Fruit fly (Drosophila melanogaster) whole organism, prepupa: ENCODE results near the gene CG10631.

ENCODE experiments used
- CG10669 ChIP-seq: fragments of 200-800 bp; sonication (Bioruptor generic); optimal IDR thresholded peaks from 3 replicates; lab custom pipeline; 2018; ENCODE audit warnings: missing biosample characterization, mild to moderate bottlenecking, missing genetic modification characterization, moderate library complexity
- CG11762 ChIP-seq: fragments of 200-800 bp; sonication (Bioruptor generic); optimal IDR thresholded peaks from 3 replicates; lab custom pipeline; 2016; ENCODE audit warnings: missing biosample characterization, missing genetic modification characterization; ENCODE audit not compliant: insufficient read depth
- CG15336 ChIP-seq: fragments of 200-800 bp; sonication (Bioruptor generic); IDR thresholded peaks from 2 replicates; pipeline ENCODE4 v1.3.6; 2022; ENCODE audit warnings: missing biosample characterization, missing genetic modification characterization
- CG32006 ChIP-seq: fragments of 200-800 bp; sonication (Bioruptor generic); optimal IDR thresholded peaks from 3 replicates; lab custom pipeline; 2017; ENCODE audit warnings: missing biosample characterization, mild to moderate bottlenecking, missing genetic modification characterization
- CG3919 ChIP-seq: fragments of 200-800 bp; sonication (Bioruptor generic); optimal IDR thresholded peaks from 3 replicates; lab custom pipeline; 2016; ENCODE audit warnings: missing biosample characterization, missing genetic modification characterization
- CG4318 ChIP-seq: fragments of 200-800 bp; sonication (Bioruptor generic); optimal IDR thresholded peaks from 3 replicates; lab custom pipeline; 2017; ENCODE audit warnings: missing biosample characterization, mild to moderate bottlenecking, missing genetic modification characterization
- CG6276 ChIP-seq: fragments of 200-800 bp; sonication (Bioruptor generic); optimal IDR thresholded peaks from 2 replicates; lab custom pipeline; 2017; ENCODE audit warnings: missing biosample characterization, mild to moderate bottlenecking, missing genetic modification characterization
- CG6792 ChIP-seq: fragments of 200-800 bp; sonication (Bioruptor generic); optimal IDR thresholded peaks from 3 replicates; lab custom pipeline; 2016; ENCODE audit warnings: missing biosample characterization, missing genetic modification characterization
- CG6808 ChIP-seq: fragments of 200-800 bp; sonication (Bioruptor generic); optimal IDR thresholded peaks from 3 replicates; lab custom pipeline; 2017; ENCODE audit warnings: missing biosample characterization, missing genetic modification characterization, mild to moderate bottlenecking, moderate library complexity, missing genetic modification reagents
- CG6854 ChIP-seq: fragments of 200-800 bp; sonication (Bioruptor generic); optimal IDR thresholded peaks from 2 replicates; lab custom pipeline; 2017; ENCODE audit warnings: missing biosample characterization, mild to moderate bottlenecking, missing genetic modification characterization
- CG7368 ChIP-seq: fragments of 200-800 bp; sonication (Bioruptor generic); optimal IDR thresholded peaks from 3 replicates; lab custom pipeline; 2016; ENCODE audit warnings: missing biosample characterization, missing genetic modification characterization
- CG8119 ChIP-seq: fragments of 200-800 bp; sonication (Bioruptor generic); IDR thresholded peaks from 3 replicates; pipeline ENCODE4 v1.3.6; 2022; ENCODE audit warnings: missing biosample characterization, missing genetic modification characterization
- CG8632 ChIP-seq: fragments of 200-800 bp; sonication (Bioruptor generic); optimal IDR thresholded peaks from 3 replicates; lab custom pipeline; 2016; ENCODE audit warnings: missing biosample characterization, missing genetic modification characterization
- CG9139 ChIP-seq: fragments of 200-800 bp; sonication (Bioruptor generic); optimal IDR thresholded peaks from 3 replicates; lab custom pipeline; 2017; ENCODE audit warnings: missing biosample characterization, mild to moderate bottlenecking, missing genetic modification characterization
- Eip75B ChIP-seq: fragments of 200-800 bp; sonication (Bioruptor generic); optimal IDR thresholded peaks from 3 replicates; lab custom pipeline; 2016; ENCODE audit warnings: missing biosample characterization, missing genetic modification characterization
- Eip78C ChIP-seq: fragments of 200-800 bp; sonication (Bioruptor generic); peaks from one replicate; lab custom pipeline; 2016; ENCODE audit warnings: missing biosample characterization, missing genetic modification characterization
- Ets21C ChIP-seq: fragments of 200-800 bp; sonication (Bioruptor generic); optimal IDR thresholded peaks from 3 replicates; lab custom pipeline; 2016; ENCODE audit warnings: missing biosample characterization, missing genetic modification characterization
- Ets96B ChIP-seq: fragments of 200-800 bp; optimal IDR thresholded peaks from 2 replicates; lab custom pipeline; 2019; ENCODE audit warnings: missing biosample characterization, mild to moderate bottlenecking, missing genetic modification characterization, moderate library complexity
- Gug ChIP-seq: fragments of 200-800 bp; sonication (Bioruptor generic); IDR thresholded peaks from 2 replicates; pipeline ENCODE4 v1.3.6; 2022; ENCODE audit warnings: missing biosample characterization, missing genetic modification characterization
- Hr38 ChIP-seq: sonication (Bioruptor generic); optimal IDR thresholded peaks from 2 replicates; lab custom pipeline; 2016; ENCODE audit warnings: missing biosample characterization, missing genetic modification characterization
- Hr4 ChIP-seq: fragments of 200-800 bp; sonication (Bioruptor generic); optimal IDR thresholded peaks from 3 replicates; lab custom pipeline; 2016; ENCODE audit warnings: missing biosample characterization, missing genetic modification characterization
- Sox14 ChIP-seq: fragments of 200-800 bp; sonication (Bioruptor generic); optimal IDR thresholded peaks from 3 replicates; lab custom pipeline; 2016; ENCODE audit warnings: missing biosample characterization, missing genetic modification characterization
- Sox15 ChIP-seq: fragments of 200-800 bp; sonication (Bioruptor generic); optimal IDR thresholded peaks from 3 replicates; lab custom pipeline; 2016; ENCODE audit warnings: missing biosample characterization, missing genetic modification characterization
- cyc ChIP-seq: fragments of 200-800 bp; sonication (Bioruptor generic); optimal IDR thresholded peaks from 3 replicates; lab custom pipeline; 2016; ENCODE audit warnings: missing biosample characterization, missing genetic modification characterization
- dsx ChIP-seq: fragments of 200-800 bp; optimal IDR thresholded peaks from 3 replicates; lab custom pipeline; 2019; ENCODE audit warnings: missing biosample characterization, mild to moderate bottlenecking, missing genetic modification characterization, moderate library complexity; ENCODE audit not compliant: poor library complexity, severe bottlenecking
- eg ChIP-seq: fragments of 200-800 bp; sonication (Bioruptor generic); IDR thresholded peaks from 3 replicates; pipeline ENCODE4 v1.3.6; 2022; ENCODE audit warnings: missing biosample characterization, missing genetic modification characterization
- fd59A ChIP-seq: fragments of 200-800 bp; sonication (Bioruptor generic); optimal IDR thresholded peaks from 2 replicates; lab custom pipeline; 2017; ENCODE audit warnings: missing biosample characterization, mild to moderate bottlenecking, missing genetic modification characterization, missing genetic modification reagents
- fkh ChIP-seq: fragments of 200-800 bp; sonication (Bioruptor generic); optimal IDR thresholded peaks from 3 replicates; lab custom pipeline; 2017; ENCODE audit warnings: missing biosample characterization, mild to moderate bottlenecking, missing genetic modification characterization, moderate library complexity
- net ChIP-seq: fragments of 200-800 bp; sonication (Bioruptor generic); optimal IDR thresholded peaks from 3 replicates; lab custom pipeline; 2016; ENCODE audit warnings: missing biosample characterization, missing genetic modification characterization
- pdm3 ChIP-seq: fragments of 200-800 bp; sonication (Bioruptor generic); optimal IDR thresholded peaks from 3 replicates; lab custom pipeline; 2016; ENCODE audit warnings: missing biosample characterization, missing genetic modification characterization
- salr ChIP-seq, 2 experiments: fragments of 200-800 bp; sonication (Bioruptor generic); optimal IDR thresholded peaks; 3 replicates each; lab custom pipeline; 2016 to 2018; ENCODE audit warnings: missing biosample characterization in 2 of 2, missing genetic modification characterization in 2 of 2, mild to moderate bottlenecking in 1 of 2
- svp ChIP-seq: fragments of 200-800 bp; sonication (Bioruptor generic); peaks from one replicate; lab custom pipeline; 2016; ENCODE audit warnings: missing biosample characterization, missing genetic modification characterization
- topi ChIP-seq: fragments of 200-800 bp; sonication (Bioruptor generic); optimal IDR thresholded peaks from 3 replicates; lab custom pipeline; 2016; ENCODE audit warnings: missing biosample characterization, missing genetic modification characterization
- vri ChIP-seq: fragments of 200-800 bp; sonication (Bioruptor generic); optimal IDR thresholded peaks from 3 replicates; lab custom pipeline; 2016; ENCODE audit warnings: missing biosample characterization, mild to moderate bottlenecking, missing genetic modification characterization

The CG10631 gene

dm6 chr2L:19769703-19770102, 13.0 kb upstream of the CG10631 start:
- TF ChIP-seq CG10669 (GFP tag; lab: Kevin White, UChicago) (no peak), cyc (GFP tag; lab: Kevin White, UChicago) (no peak), CG6854 (GFP tag; lab: Kevin White, UChicago) (no peak), Eip75B (no peak), CG6276 (no peak), CG7368 (GFP tag; lab: Kevin White, UChicago) (no peak), Eip78C (no peak), Gug (GFP tag; lab: Robert Waterston, UW) (no peak), CG4318 (GFP tag; lab: Kevin White, UChicago) (no peak), CG9139 (GFP tag; lab: Kevin White, UChicago) (no peak), pdm3 (no peak), net (GFP tag; lab: Kevin White, UChicago) (no peak), CG11762 (no peak), fd59A (GFP tag; lab: Kevin White, UChicago) (no peak), fkh (GFP tag; lab: Kevin White, UChicago) (no peak), CG8119 (GFP tag; lab: Robert Waterston, UW) (no peak), eg (no peak), dsx (GFP tag; lab: Kevin White, UChicago) (no peak)

- TF ChIP-seq topi (GFP tag; lab: Kevin White, UChicago) = no peak
- TF ChIP-seq CG11762 = no peak
- no peak for TF ChIP-seq CG15336
- TF ChIP-seq Sox14 (GFP tag; lab: Kevin White, UChicago) = no peak
- TF ChIP-seq Hr4 (GFP tag; lab: Kevin White, UChicago) = no peak
- TF ChIP-seq dsx (GFP tag; lab: Kevin White, UChicago) = no peak
- no peak for TF ChIP-seq CG6792 (GFP tag; lab: Kevin White, UChicago)
- no peak for TF ChIP-seq CG9139 (GFP tag; lab: Kevin White, UChicago)
- TF ChIP-seq Ets96B (tag; lab: Kevin White, UChicago) = no peak
- TF ChIP-seq svp (GFP tag; lab: Kevin White, UChicago) = no peak
- TF ChIP-seq, all 60 proteins: peak for 0
Measured at dm6 chr2L:19768967-19769366, 12.3 kb upstream of the CG10631 start, which contains the start of gene bsh. bsh (minus strand) TSS chr2L:19769067.

- TF ChIP-seq CG4318 (GFP tag; lab: Kevin White, UChicago) (no peak), Sox15 (GFP tag; lab: Kevin White, UChicago) (no peak), CG6276 (no peak), CG10669 (GFP tag; lab: Kevin White, UChicago) (no peak), CG3919 (GFP tag; lab: Kevin White, UChicago) (no peak), CG8632 (GFP tag; lab: Kevin White, UChicago) (no peak), CG6808 (GFP tag; lab: Kevin White, UChicago) (no peak), fd59A (GFP tag; lab: Kevin White, UChicago) (no peak), cyc (GFP tag; lab: Kevin White, UChicago) (no peak), CG8119 (GFP tag; lab: Robert Waterston, UW) (no peak), CG32006 (GFP tag; lab: Kevin White, UChicago) (no peak), Ets21C (no peak), Hr38 (GFP tag; lab: Kevin White, UChicago) (no peak)
Measured at dm6 chr2L:19765406-19765805, 8.7 kb upstream of the CG10631 start.

DNA sequence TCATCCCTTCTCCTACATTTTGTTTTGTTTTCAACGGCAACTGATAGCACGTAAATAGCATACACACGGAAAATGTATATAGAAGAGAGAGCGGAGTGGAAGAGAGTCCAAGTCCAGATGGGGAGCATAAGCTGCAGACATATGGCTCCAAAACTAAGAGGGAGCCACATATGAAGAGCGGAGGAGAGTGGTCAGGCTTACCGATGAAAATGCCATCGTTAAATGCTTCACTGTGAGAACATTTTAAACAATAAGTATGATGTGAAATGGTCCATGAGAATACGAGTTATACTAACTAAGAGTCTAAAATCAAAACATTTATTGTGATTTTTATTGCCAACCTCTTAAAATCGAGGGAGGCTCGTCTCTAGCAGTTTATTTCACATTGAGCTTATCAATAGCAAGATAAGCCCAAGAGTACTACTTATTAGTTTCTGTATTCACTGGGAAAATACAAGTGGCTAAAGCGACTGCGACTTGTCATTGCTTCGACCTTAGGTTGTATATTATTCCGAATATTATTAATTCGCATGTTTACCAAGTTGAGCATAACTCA, 8.0 kb upstream of the CG10631 start:
- TF ChIP-seq fkh (GFP tag; lab: Kevin White, UChicago) (no peak), CG6854 (GFP tag; lab: Kevin White, UChicago) (no peak), CG6276 (peak; percentile 70), CG8632 (GFP tag; lab: Kevin White, UChicago) (peak; percentile 39), CG15336 (0 out of 2 replicates have a peak, but pooled peaks have one; percentile 2), salr (GFP tag; optimal IDR thresholded peaks at IDR 0.05; lab: Kevin White, UChicago) (peak in 1 of 2 experiments; percentile 86), vri (GFP tag; lab: Kevin White, UChicago) (peak; percentile 23), Eip78C (peak; percentile 41)
